Worm (Caenorhabditis elegans) whole organism, mixed stage, embryonic: ENCODE measurements around the gene ZK896.1.
A peak's percentile ranks its signal among the peaks of the same experiment; 100 is the strongest.

Source experiments
- bed-3 ChIP-seq: fragments of 200-800 bp; sonication (Bioruptor generic); optimal IDR thresholded peaks from 3 replicates; lab custom pipeline; 2018; ENCODE audit warnings: mild to moderate bottlenecking, missing genetic modification characterization, moderate library complexity, missing compliant biosample characterization
- ceh-39 ChIP-seq: fragments of 150-350 bp; optimal IDR thresholded peaks from 2 replicates; lab custom pipeline; 2014; ENCODE audit warnings: missing biosample characterization, missing genetic modification characterization
- ces-1 ChIP-seq: fragments of 150-350 bp; optimal IDR thresholded peaks from 2 replicates; lab custom pipeline; 2014; ENCODE audit warnings: missing biosample characterization, missing genetic modification reagents, missing genetic modification characterization
- cnd-1 ChIP-seq: fragments of 200-800 bp; sonication (Bioruptor generic); optimal IDR thresholded peaks from 2 replicates; lab custom pipeline; 2018; ENCODE audit warnings: mild to moderate bottlenecking, missing genetic modification characterization, missing compliant biosample characterization
- flh-1 ChIP-seq: fragments of 200-800 bp; sonication (Bioruptor generic); optimal IDR thresholded peaks from 2 replicates; lab custom pipeline; 2018; ENCODE audit warnings: mild to moderate bottlenecking, missing genetic modification characterization, moderate library complexity, missing compliant biosample characterization
- ham-2 ChIP-seq: fragments of 200-800 bp; sonication (Bioruptor generic); optimal IDR thresholded peaks from 2 replicates; lab custom pipeline; 2018; ENCODE audit warnings: mild to moderate bottlenecking, missing genetic modification characterization, missing compliant biosample characterization
- hlh-1 ChIP-seq: fragments of 150-350 bp; optimal IDR thresholded peaks from 2 replicates; lab custom pipeline; 2014; ENCODE audit warnings: missing biosample characterization, missing genetic modification reagents, missing genetic modification characterization
- lsy-2 ChIP-seq: fragments of 150-350 bp; optimal IDR thresholded peaks from 2 replicates; lab custom pipeline; 2014; ENCODE audit warnings: missing biosample characterization, missing genetic modification characterization
- mep-1 ChIP-seq: fragments of 150-350 bp; optimal IDR thresholded peaks from 2 replicates; lab custom pipeline; 2017; ENCODE audit warnings: missing biosample characterization, missing genetic modification reagents, missing genetic modification characterization, inconsistent platforms
- mls-2 ChIP-seq: sonication (generic microtip); optimal IDR thresholded peaks from 2 replicates; lab custom pipeline; 2016; ENCODE audit warnings: mild to moderate bottlenecking, missing genetic modification characterization, moderate library complexity, missing compliant biosample characterization
- nhr-237 ChIP-seq: fragments of 150-350 bp; optimal IDR thresholded peaks from 2 replicates; lab custom pipeline; 2014; ENCODE audit warnings: missing biosample characterization, missing genetic modification characterization
- pha-4 ChIP-seq: fragments of 150-350 bp; optimal IDR thresholded peaks from 2 replicates; lab custom pipeline; 2018; ENCODE audit warnings: missing biosample characterization, missing genetic modification reagents, missing genetic modification characterization
- sem-2 ChIP-seq: fragments of 200-800 bp; sonication (Bioruptor generic); optimal IDR thresholded peaks from 2 replicates; lab custom pipeline; 2018; ENCODE audit warnings: mild to moderate bottlenecking, missing genetic modification characterization, missing compliant biosample characterization
- snpc-4 ChIP-seq: fragments of 150-350 bp; optimal IDR thresholded peaks from 2 replicates; lab custom pipeline; 2014; ENCODE audit warnings: missing biosample characterization, missing genetic modification characterization
- tbx-8 ChIP-seq: fragments of 200-800 bp; sonication (Bioruptor generic); optimal IDR thresholded peaks from 2 replicates; lab custom pipeline; 2018; ENCODE audit warnings: mild to moderate bottlenecking, missing genetic modification characterization, moderate library complexity, missing compliant biosample characterization
- unc-39 ChIP-seq: fragments of 150-350 bp; optimal IDR thresholded peaks from 2 replicates; lab custom pipeline; 2014; ENCODE audit warnings: missing biosample characterization, missing genetic modification characterization
- ztf-11 ChIP-seq: fragments of 150-350 bp; optimal IDR thresholded peaks from 2 replicates; lab custom pipeline; 2014; ENCODE audit warnings: missing biosample characterization, missing genetic modification characterization

Gene ZK896.1

ce11 chrIV:12831609-12832500 is 43.3 kb downstream of the ZK896.1 start:
- TF ChIP-seq nhr-237 (no peak), lsy-2 (tag; lab: Kevin White, UChicago) (peak; percentile 85)
- TF ChIP-seq, all 35 proteins: peak for 1

ce11 chrIV:12830829-12831392 is 44.2 kb downstream of the ZK896.1 start:
- no peak for TF ChIP-seq sem-2 (GFP tag; lab: Kevin White, UChicago)
- no peak for TF ChIP-seq snpc-4
- peak; percentile 56 for TF ChIP-seq hlh-1
- TF ChIP-seq ces-1 (GFP tag; lab: Kevin White, UChicago) = peak; percentile 21
- no peak for TF ChIP-seq ceh-39 (tag; lab: Kevin White, UChicago)
- TF ChIP-seq bed-3 (GFP tag; lab: Kevin White, UChicago) = no peak
- TF ChIP-seq tbx-8 (GFP tag; lab: Kevin White, UChicago) = no peak
- no peak for TF ChIP-seq pha-4 (tag; lab: Kevin White, UChicago)

- TF ChIP-seq ztf-11 (tag; lab: Kevin White, UChicago) = no peak
- TF ChIP-seq unc-39 (tag; lab: Kevin White, UChicago) = no peak
- no peak for TF ChIP-seq flh-1 (GFP tag; lab: Kevin White, UChicago)
- no peak for TF ChIP-seq mls-2 (tag; lab: Kevin White, UChicago)
- no peak for TF ChIP-seq mep-1 (tag; lab: Kevin White, UChicago)
- TF ChIP-seq snpc-4 = no peak
- no peak for TF ChIP-seq ham-2 (GFP tag; lab: Kevin White, UChicago)
- no peak for TF ChIP-seq lsy-2 (tag; lab: Kevin White, UChicago)
- TF ChIP-seq cnd-1 = no peak
Observed at ce11 chrIV:12825304-12825703, 49.9 kb downstream of the ZK896.1 start, which contains the start of gene M02B1.4. M02B1.4 (minus strand) TSS chrIV:12825312.
